Worm (Caenorhabditis elegans) whole organism, L4 larva: ENCODE results near the gene T10B10.9.
A peak's percentile ranks its signal among the peaks of the same experiment; 100 is the strongest.

Source experiments
- F10B5.3 ChIP-seq: sonication (generic microtip); optimal IDR thresholded peaks from 2 replicates; lab custom pipeline; 2016; ENCODE audit warnings: mild to moderate bottlenecking, missing genetic modification characterization, missing compliant biosample characterization
- F37D6.2 ChIP-seq: sonication (generic microtip); optimal IDR thresholded peaks from 2 replicates; lab custom pipeline; 2016; ENCODE audit warnings: mild to moderate bottlenecking, missing genetic modification characterization, missing compliant biosample characterization
- T20F7.1 ChIP-seq: fragments of 200-800 bp; sonication (Bioruptor generic); optimal IDR thresholded peaks from 2 replicates; lab custom pipeline; 2018; ENCODE audit warnings: mild to moderate bottlenecking, missing genetic modification characterization, missing compliant biosample characterization
- T26A8.4 ChIP-seq: fragments of 200-800 bp; sonication (Bioruptor generic); IDR thresholded peaks from 2 replicates; pipeline ENCODE4 v1.3.6; 2022; ENCODE audit warnings: missing genetic modification characterization, missing compliant biosample characterization
- Y105C5A.15 ChIP-seq: fragments of 200-800 bp; sonication (Bioruptor generic); IDR thresholded peaks from 2 replicates; pipeline ENCODE4 v1.3.6; 2022; ENCODE audit warnings: missing genetic modification characterization, missing compliant biosample characterization
- Y48G9A.11 ChIP-seq: fragments of 200-800 bp; sonication (Bioruptor generic); IDR thresholded peaks from 2 replicates; pipeline ENCODE4 v1.3.6; 2022; ENCODE audit warnings: missing genetic modification reagents, missing genetic modification characterization, missing compliant biosample characterization
- Y75B8A.6 ChIP-seq: fragments of 200-800 bp; sonication (Bioruptor generic); IDR thresholded peaks from 2 replicates; pipeline ENCODE4 v1.3.6; 2022; ENCODE audit warnings: missing genetic modification reagents, missing genetic modification characterization, missing compliant biosample characterization
- aly-2 ChIP-seq: sonication (generic microtip); optimal IDR thresholded peaks from 2 replicates; lab custom pipeline; 2018; ENCODE audit warnings: missing biosample characterization, missing genetic modification characterization
- arid-1 ChIP-seq: fragments of 200-800 bp; sonication (Bioruptor generic); conservative IDR thresholded peaks from 2 replicates; pipeline ENCODE4 v1.3.6; 2022; ENCODE audit warnings: missing genetic modification reagents, missing genetic modification characterization, missing compliant biosample characterization
- cey-2 ChIP-seq: sonication (generic microtip); optimal IDR thresholded peaks from 3 replicates; lab custom pipeline; 2017; ENCODE audit warnings: missing genetic modification characterization, mild to moderate bottlenecking, missing compliant biosample characterization, antibody characterized with exemption, borderline replicate concordance; ENCODE audit not compliant: insufficient read depth
- ctbp-1 ChIP-seq: fragments of 200-800 bp; sonication (Bioruptor generic); IDR thresholded peaks from 2 replicates; pipeline ENCODE4 v1.3.6; 2022; ENCODE audit warnings: missing genetic modification reagents, missing genetic modification characterization, missing compliant biosample characterization
- daf-16 ChIP-seq, 3 experiments: sonication (generic microtip); optimal IDR thresholded peaks; 2 replicates each; lab custom pipeline; 2016 to 2017; ENCODE audit warnings: missing genetic modification characterization in 3 of 3, missing genetic modification reagents in 3 of 3, mild to moderate bottlenecking in 2 of 3, missing compliant biosample characterization in 2 of 3, missing biosample characterization in 1 of 3, moderate library complexity in 1 of 3
- daf-8 ChIP-seq: fragments of 200-800 bp; sonication (Bioruptor generic); IDR thresholded peaks from 2 replicates; pipeline ENCODE4 v1.3.6; 2022; ENCODE audit warnings: missing genetic modification characterization, missing compliant biosample characterization
- dmd-6 ChIP-seq: fragments of 200-800 bp; sonication (Bioruptor generic); IDR thresholded peaks from 2 replicates; pipeline ENCODE4 v1.3.6; 2022; ENCODE audit warnings: missing genetic modification reagents, missing genetic modification characterization, missing compliant biosample characterization
- dpl-1 ChIP-seq: fragments of 150-350 bp; optimal IDR thresholded peaks from 2 replicates; lab custom pipeline; 2014; ENCODE audit warnings: missing biosample characterization, missing genetic modification reagents, missing genetic modification characterization
- dve-1 ChIP-seq: sonication (generic microtip); optimal IDR thresholded peaks from 2 replicates; lab custom pipeline; 2017; ENCODE audit warnings: antibody characterized with exemption, mild to moderate bottlenecking, missing genetic modification characterization, missing compliant biosample characterization; ENCODE audit not compliant: insufficient read depth
- egl-27 ChIP-seq: sonication (generic microtip); optimal IDR thresholded peaks from 3 replicates; lab custom pipeline; 2017; ENCODE audit warnings: missing biosample characterization, missing genetic modification reagents, missing genetic modification characterization
- egl-43 ChIP-seq: fragments of 200-800 bp; sonication (Bioruptor generic); IDR thresholded peaks from 2 replicates; pipeline ENCODE4 v1.3.6; 2022; ENCODE audit warnings: missing genetic modification reagents, missing genetic modification characterization, missing compliant biosample characterization
- fkh-10 ChIP-seq: fragments of 150-350 bp; optimal IDR thresholded peaks from 2 replicates; lab custom pipeline; 2014; ENCODE audit warnings: missing biosample characterization, missing genetic modification reagents, missing genetic modification characterization
- fos-1 ChIP-seq: fragments of 150-350 bp; optimal IDR thresholded peaks from 2 replicates; lab custom pipeline; 2014; ENCODE audit warnings: missing biosample characterization, missing genetic modification characterization
- hlh-11 ChIP-seq: fragments of 200-800 bp; sonication (Bioruptor generic); optimal IDR thresholded peaks from 2 replicates; lab custom pipeline; 2018; ENCODE audit warnings: mild to moderate bottlenecking, missing genetic modification characterization, missing compliant biosample characterization
- hlh-30 ChIP-seq: sonication (generic microtip); optimal IDR thresholded peaks from 2 replicates; lab custom pipeline; 2017; ENCODE audit warnings: antibody characterized with exemption, mild to moderate bottlenecking, missing genetic modification characterization, missing compliant biosample characterization; ENCODE audit not compliant: insufficient read depth
- jun-1 ChIP-seq: fragments of 150-350 bp; optimal IDR thresholded peaks from 2 replicates; lab custom pipeline; 2014; ENCODE audit warnings: missing biosample characterization, missing genetic modification reagents, missing genetic modification characterization
- lin-1 ChIP-seq: fragments of 200-800 bp; sonication (Bioruptor generic); IDR thresholded peaks from 2 replicates; pipeline ENCODE4 v1.3.6; 2022; ENCODE audit warnings: missing genetic modification reagents, missing genetic modification characterization, missing compliant biosample characterization
- lin-13 ChIP-seq: fragments of 150-350 bp; optimal IDR thresholded peaks from 2 replicates; lab custom pipeline; 2014; ENCODE audit warnings: missing biosample characterization, missing genetic modification reagents, missing genetic modification characterization
- lin-38 ChIP-seq: fragments of 200-800 bp; sonication (Bioruptor generic); IDR thresholded peaks from 2 replicates; pipeline ENCODE4 v1.3.6; 2022; ENCODE audit warnings: missing genetic modification reagents, missing genetic modification characterization, missing compliant biosample characterization
- mep-1 ChIP-seq: fragments of 150-350 bp; sonication (generic microtip); optimal IDR thresholded peaks from 3 replicates; lab custom pipeline; 2014; ENCODE audit warnings: missing biosample characterization, missing genetic modification characterization
- mes-2 ChIP-seq: sonication (generic microtip); optimal IDR thresholded peaks from 2 replicates; lab custom pipeline; 2016; ENCODE audit warnings: missing genotype, mild to moderate bottlenecking, missing genetic modification characterization, missing compliant biosample characterization; ENCODE audit not compliant: poor library complexity, severe bottlenecking
- nhr-102 ChIP-seq: sonication (generic microtip); optimal IDR thresholded peaks from 2 replicates; lab custom pipeline; 2016; ENCODE audit warnings: mild to moderate bottlenecking, missing genetic modification characterization, moderate library complexity, missing compliant biosample characterization
- nhr-11 ChIP-seq: fragments of 150-350 bp; optimal IDR thresholded peaks from 2 replicates; lab custom pipeline; 2014; ENCODE audit warnings: missing biosample characterization, missing genetic modification characterization
- nhr-111 ChIP-seq: fragments of 200-800 bp; sonication (Bioruptor generic); optimal IDR thresholded peaks from 2 replicates; lab custom pipeline; 2018; ENCODE audit warnings: mild to moderate bottlenecking, missing genetic modification characterization, missing compliant biosample characterization
- nhr-42 ChIP-seq: fragments of 200-800 bp; sonication (Bioruptor generic); IDR thresholded peaks from 2 replicates; pipeline ENCODE4 v1.3.6; 2022; ENCODE audit warnings: missing genetic modification characterization, missing compliant biosample characterization
- nhr-48 ChIP-seq: sonication (generic microtip); optimal IDR thresholded peaks from 2 replicates; lab custom pipeline; 2016; ENCODE audit warnings: mild to moderate bottlenecking, missing genetic modification characterization, missing compliant biosample characterization
- nhr-6 ChIP-seq: fragments of 150-350 bp; optimal IDR thresholded peaks from 2 replicates; lab custom pipeline; 2014; ENCODE audit warnings: missing biosample characterization, missing genetic modification characterization
- nhr-76 ChIP-seq: fragments of 150-350 bp; optimal IDR thresholded peaks from 2 replicates; lab custom pipeline; 2014; ENCODE audit warnings: missing biosample characterization, missing genetic modification characterization
- nhr-77 ChIP-seq: fragments of 150-350 bp; optimal IDR thresholded peaks from 2 replicates; lab custom pipeline; 2014; ENCODE audit warnings: missing biosample characterization, missing genetic modification characterization
- pqm-1 ChIP-seq: sonication (generic microtip); optimal IDR thresholded peaks from 2 replicates; lab custom pipeline; 2017; ENCODE audit warnings: missing biosample characterization, missing genetic modification characterization
- set-16 ChIP-seq: fragments of 200-800 bp; sonication (Bioruptor generic); IDR thresholded peaks from 2 replicates; pipeline ENCODE4 v1.3.6; 2022; ENCODE audit warnings: missing genetic modification reagents, missing genetic modification characterization, missing compliant biosample characterization
- snpc-1.2 ChIP-seq: fragments of 200-800 bp; sonication (Bioruptor generic); IDR thresholded peaks from 2 replicates; pipeline ENCODE4 v1.3.6; 2022; ENCODE audit warnings: missing genetic modification reagents, missing genetic modification characterization, missing compliant biosample characterization
- snpc-4 ChIP-seq: fragments of 150-350 bp; optimal IDR thresholded peaks from 2 replicates; lab custom pipeline; 2014; ENCODE audit warnings: missing biosample characterization, missing genetic modification characterization
- spr-1 ChIP-seq: sonication (generic microtip); optimal IDR thresholded peaks from 2 replicates; lab custom pipeline; 2016; ENCODE audit warnings: mild to moderate bottlenecking, missing genetic modification characterization, missing compliant biosample characterization
- spr-3 ChIP-seq: fragments of 200-800 bp; sonication (Bioruptor generic); optimal IDR thresholded peaks from 2 replicates; lab custom pipeline; 2018; ENCODE audit warnings: mild to moderate bottlenecking, missing genetic modification characterization, missing compliant biosample characterization
- tag-97 ChIP-seq: fragments of 200-800 bp; sonication (Bioruptor generic); IDR thresholded peaks from 2 replicates; pipeline ENCODE4 v1.3.6; 2022; ENCODE audit warnings: missing genetic modification characterization, missing compliant biosample characterization
- tra-1 ChIP-seq: fragments of 200-800 bp; sonication (Bioruptor generic); IDR thresholded peaks from 2 replicates; pipeline ENCODE4 v1.3.6; 2022; ENCODE audit warnings: missing genetic modification reagents, missing genetic modification characterization, missing compliant biosample characterization
- vab-7 ChIP-seq: fragments of 200-800 bp; sonication (Bioruptor generic); IDR thresholded peaks from 2 replicates; pipeline ENCODE4 v1.3.6; 2022; ENCODE audit warnings: missing genetic modification reagents, missing genetic modification characterization, missing compliant biosample characterization
- zfp-2 ChIP-seq: sonication (generic microtip); optimal IDR thresholded peaks from 2 replicates; lab custom pipeline; 2016; ENCODE audit warnings: mild to moderate bottlenecking, missing genetic modification characterization, missing compliant biosample characterization
- ztf-7 ChIP-seq: fragments of 150-350 bp; optimal IDR thresholded peaks from 2 replicates; lab custom pipeline; 2014; ENCODE audit warnings: missing biosample characterization, missing genetic modification characterization

T10B10.9 gene

DNA sequence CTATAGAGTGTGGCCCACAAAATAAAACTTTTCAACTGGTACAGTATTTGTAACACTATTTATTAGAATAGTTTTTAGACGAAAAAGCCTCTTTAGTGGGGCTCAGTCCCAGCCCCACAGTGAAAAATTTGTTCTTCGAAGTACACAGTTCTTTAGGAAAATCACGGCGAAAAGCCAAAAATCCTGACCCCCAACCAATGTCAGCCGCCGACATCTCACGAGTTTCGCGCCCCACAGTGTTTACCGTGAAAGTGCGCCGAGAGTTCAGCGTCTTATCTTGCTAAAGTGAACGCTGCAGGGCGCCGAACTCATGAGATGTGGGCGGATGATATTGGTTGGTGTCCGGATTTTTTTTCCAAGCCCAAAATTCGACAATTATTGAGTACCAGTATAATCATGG is 6.8 kb downstream of the T10B10.9 start:
- TF ChIP-seq nhr-42 (GFP tag; lab: Robert Waterston, UW) (0 out of 2 replicates have a peak, but pooled peaks have one; percentile 64), T20F7.1 (GFP tag; lab: Kevin White, UChicago) (no peak), tra-1 (GFP tag; lab: Robert Waterston, UW) (no peak), Y48G9A.11 (no peak), snpc-4 (tag; lab: Kevin White, UChicago) (peak; percentile 69), dve-1 (tag; lab: Kevin White, UChicago) (peak; percentile 4), daf-16 (GFP tag; optimal IDR thresholded peaks at IDR 0.05; lab: Kevin White, UChicago) (no peak), daf-16 (tag; optimal IDR thresholded peaks at IDR 0.05; lab: Kevin White, UChicago) (peak; percentile 37), T26A8.4 (GFP tag; lab: Robert Waterston, UW) (0 out of 2 replicates have a peak, but pooled peaks have one; percentile 19)

DNA sequence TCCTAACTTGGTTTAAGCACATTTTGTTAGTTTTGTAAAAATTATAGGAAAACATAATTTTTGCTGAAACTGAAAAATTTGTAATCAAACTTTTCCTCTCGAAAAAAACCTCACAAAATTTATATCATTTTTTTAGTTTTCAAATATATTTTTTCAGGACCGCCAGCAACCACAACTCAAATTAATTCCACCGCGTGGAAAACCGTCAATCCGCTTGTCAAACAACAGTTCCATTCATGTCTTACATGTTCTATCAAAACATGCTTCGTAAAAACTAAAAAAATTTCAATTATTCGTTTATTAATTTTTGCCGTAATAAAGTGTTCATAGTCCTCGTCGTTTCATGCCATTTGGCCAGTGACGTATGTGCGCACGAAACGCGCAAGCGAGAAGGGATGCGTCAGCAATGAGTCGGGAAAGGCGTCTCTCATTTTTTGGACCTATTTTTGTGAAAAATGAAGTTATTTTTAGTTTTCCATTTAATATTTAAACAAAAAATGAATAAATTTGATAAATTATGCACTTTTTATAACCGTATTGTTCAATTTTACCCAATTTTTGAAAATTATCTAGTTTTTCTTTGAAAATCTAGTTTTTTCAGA is 9.2 kb downstream of the T10B10.9 start, which contains the start of gene ucr-2.2:
TSS of gene ucr-2.2 (plus strand) at position 602 of the 602 bp plus-strand sequence.
- TF ChIP-seq nhr-6 (tag; lab: Kevin White, UChicago) (peak; percentile 88), F37D6.2 (peak; percentile 45), lin-1 (GFP tag; lab: Robert Waterston, UW) (0 out of 2 replicates have a peak, but pooled peaks have one; percentile 49), hlh-11 (tag; lab: Kevin White, UChicago) (peak; percentile 91), nhr-111 (GFP tag; lab: Kevin White, UChicago) (no peak), dmd-6 (GFP tag; lab: Robert Waterston, UW) (peak; percentile 77), egl-27 (tag; lab: Kevin White, UChicago) (no peak), hlh-30 (peak; percentile 68), fkh-10 (peak; percentile 35), F10B5.3 (tag; lab: Kevin White, UChicago) (peak; percentile 49), fos-1 (tag; lab: Kevin White, UChicago) (no peak), snpc-1.2 (GFP tag; lab: Robert Waterston, UW) (no peak), lin-13 (GFP tag; lab: Kevin White, UChicago) (peak; percentile 61), ctbp-1 (GFP tag; lab: Robert Waterston, UW) (peak; percentile 79), jun-1 (tag; lab: Kevin White, UChicago) (no peak), set-16 (GFP tag; lab: Robert Waterston, UW) (no peak), nhr-77 (tag; lab: Kevin White, UChicago) (peak; percentile 87), ztf-7 (tag; lab: Kevin White, UChicago) (peak; percentile 87), mes-2 (tag; lab: Kevin White, UChicago) (peak; percentile 91), nhr-102 (peak; percentile 84), daf-8 (GFP tag; lab: Robert Waterston, UW) (no peak), aly-2 (tag; lab: Kevin White, UChicago) (no peak), dpl-1 (GFP tag; lab: Kevin White, UChicago) (peak; percentile 83), Y75B8A.6 (GFP tag; lab: Robert Waterston, UW) (no peak), vab-7 (GFP tag; lab: Robert Waterston, UW) (no peak), mep-1 (tag; lab: Kevin White, UChicago) (peak; percentile 95), cey-2 (no peak), lin-38 (GFP tag; lab: Robert Waterston, UW) (peak; percentile 78), dve-1 (tag; lab: Kevin White, UChicago) (peak; percentile 94), T20F7.1 (GFP tag; lab: Kevin White, UChicago) (no peak), spr-3 (peak; percentile 2), Y105C5A.15 (GFP tag; lab: Robert Waterston, UW) (no peak), zfp-2 (tag; lab: Kevin White, UChicago) (peak; percentile 12), daf-16 (GFP tag; optimal IDR thresholded peaks at IDR 0.05; lab: Kevin White, UChicago) (no peak), daf-16 (tag; optimal IDR thresholded peaks at IDR 0.05; lab: Kevin White, UChicago) (peak; percentile 75), nhr-48 (tag; lab: Kevin White, UChicago) (peak; percentile 72), nhr-76 (no peak), egl-43 (0 out of 2 replicates have a peak, but pooled peaks have one; percentile 39), arid-1 (peak; percentile 38; the same call in 1 of the 2 replicates), tag-97 (GFP tag; lab: Robert Waterston, UW) (no peak), nhr-11 (tag; lab: Kevin White, UChicago) (peak; percentile 56), spr-1 (tag; lab: Kevin White, UChicago) (peak; percentile 72), pqm-1 (tag; lab: Kevin White, UChicago) (peak; percentile 45)
